Worm (Caenorhabditis elegans): ENCODE measurements around the gene F44A6.4.

F44A6.4 gene

ce11 chrX:10216857-10217256 lies 1.6 kb upstream of the F44A6.4 start:
- TF ChIP-seq unc-62 (GFP tag; optimal IDR thresholded peaks at IDR 0.05), result no peak

DNA sequence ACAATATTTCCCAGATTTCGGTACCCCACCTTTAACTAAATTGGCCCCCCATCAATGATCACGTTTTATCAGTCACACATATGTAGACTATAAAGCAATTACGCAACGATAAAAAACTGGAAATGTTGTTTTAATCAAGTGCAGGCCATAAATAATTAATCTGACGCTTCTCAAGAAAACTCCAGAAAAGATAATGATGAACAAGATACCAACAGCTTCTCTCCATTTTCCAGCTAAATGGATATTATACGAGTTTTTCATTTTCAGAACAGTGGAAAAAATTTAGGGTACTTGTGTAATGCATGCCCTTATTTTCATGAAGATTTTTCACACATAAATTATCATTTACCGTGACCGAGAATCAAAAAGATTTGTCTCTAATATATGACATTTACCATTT lies 1.0 kb upstream of the F44A6.4 start:
- TF ChIP-seq unc-62 (GFP tag; optimal IDR thresholded peaks at IDR 0.05), result no peak

- TF ChIP-seq unc-62 (GFP tag; optimal IDR thresholded peaks at IDR 0.05), result no peak
These were observed 2.8 kb downstream of the F44A6.4 start, which contains the start of gene F44A6.3 for ce11 chrX:10212469-10212868. Gene F44A6.3, plus strand, starts transcription at chrX:10212769.

ce11 chrX:10208481-10208880 lies 6.8 kb downstream of the F44A6.4 start:
- no peak for TF ChIP-seq unc-62 (GFP tag; optimal IDR thresholded peaks at IDR 0.05)

DNA sequence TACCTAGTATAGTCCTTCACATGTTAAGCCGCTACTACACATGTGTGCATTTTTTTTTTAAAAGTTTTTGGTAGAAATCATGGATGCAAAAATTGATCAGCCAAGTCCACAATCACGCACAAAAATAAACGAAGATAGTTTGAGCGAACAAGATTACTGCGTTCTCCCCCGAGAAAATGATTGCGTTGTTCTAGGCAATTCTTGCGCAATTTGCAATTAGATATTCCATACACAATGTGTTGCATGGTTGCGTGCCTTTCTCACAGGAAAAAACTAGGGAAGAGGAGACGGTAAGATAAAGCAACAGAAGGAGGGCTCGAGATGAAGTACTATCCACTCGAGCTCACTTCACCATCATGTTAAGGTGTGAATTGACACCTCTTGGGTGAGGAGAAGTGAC lies 9.3 kb downstream of the F44A6.4 start:
- no peak for TF ChIP-seq unc-62 (GFP tag; optimal IDR thresholded peaks at IDR 0.05)

ce11 chrX:10205321-10205720 lies 10.0 kb downstream of the F44A6.4 start, which contains the start of gene sex-1:
Gene sex-1, minus strand, starts transcription at chrX:10205421.
- TF ChIP-seq unc-62 (GFP tag; optimal IDR thresholded peaks at IDR 0.05), result no peak

- no peak for TF ChIP-seq unc-62 (GFP tag; optimal IDR thresholded peaks at IDR 0.05)
These were observed 10.8 kb downstream of the F44A6.4 start for ce11 chrX:10204313-10205063.

ce11 chrX:10203501-10203900 lies 11.8 kb downstream of the F44A6.4 start:
- no peak for TF ChIP-seq unc-62 (GFP tag; optimal IDR thresholded peaks at IDR 0.05)

- no peak for TF ChIP-seq unc-62 (GFP tag; optimal IDR thresholded peaks at IDR 0.05)
These were observed 16.1 kb downstream of the F44A6.4 start for ce11 chrX:10199202-10199601.

DNA sequence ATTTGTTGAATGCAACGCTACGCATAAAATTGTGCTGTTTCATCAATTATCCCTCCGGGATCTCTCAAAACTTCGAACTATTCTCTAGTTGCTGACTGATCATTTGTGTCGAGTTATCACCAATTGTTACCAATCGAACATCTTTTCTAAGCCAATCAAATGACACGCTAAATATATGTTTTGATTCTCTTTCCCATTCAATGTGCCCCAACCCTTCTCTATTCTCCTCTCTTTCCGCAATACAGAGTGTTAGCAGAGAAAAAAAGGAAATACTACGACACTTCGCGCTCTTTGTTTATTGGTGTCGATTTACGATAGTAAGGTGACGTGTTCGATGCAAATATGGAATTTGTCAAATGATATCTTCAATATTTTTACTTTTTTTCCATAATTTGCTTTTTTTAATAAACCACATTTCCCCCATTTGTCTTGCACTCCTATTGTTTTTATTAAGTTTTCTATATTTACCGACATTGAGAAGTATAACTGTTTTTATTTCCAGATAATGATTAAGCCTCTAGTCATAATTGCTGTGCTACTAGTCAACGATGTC lies 18.0 kb downstream of the F44A6.4 start, which contains the start of gene nucb-1:
nucb-1 (plus strand) TSS at position 503 of the 553 bp plus-strand sequence.
- TF ChIP-seq unc-62 (GFP tag; optimal IDR thresholded peaks at IDR 0.05), result no peak

DNA sequence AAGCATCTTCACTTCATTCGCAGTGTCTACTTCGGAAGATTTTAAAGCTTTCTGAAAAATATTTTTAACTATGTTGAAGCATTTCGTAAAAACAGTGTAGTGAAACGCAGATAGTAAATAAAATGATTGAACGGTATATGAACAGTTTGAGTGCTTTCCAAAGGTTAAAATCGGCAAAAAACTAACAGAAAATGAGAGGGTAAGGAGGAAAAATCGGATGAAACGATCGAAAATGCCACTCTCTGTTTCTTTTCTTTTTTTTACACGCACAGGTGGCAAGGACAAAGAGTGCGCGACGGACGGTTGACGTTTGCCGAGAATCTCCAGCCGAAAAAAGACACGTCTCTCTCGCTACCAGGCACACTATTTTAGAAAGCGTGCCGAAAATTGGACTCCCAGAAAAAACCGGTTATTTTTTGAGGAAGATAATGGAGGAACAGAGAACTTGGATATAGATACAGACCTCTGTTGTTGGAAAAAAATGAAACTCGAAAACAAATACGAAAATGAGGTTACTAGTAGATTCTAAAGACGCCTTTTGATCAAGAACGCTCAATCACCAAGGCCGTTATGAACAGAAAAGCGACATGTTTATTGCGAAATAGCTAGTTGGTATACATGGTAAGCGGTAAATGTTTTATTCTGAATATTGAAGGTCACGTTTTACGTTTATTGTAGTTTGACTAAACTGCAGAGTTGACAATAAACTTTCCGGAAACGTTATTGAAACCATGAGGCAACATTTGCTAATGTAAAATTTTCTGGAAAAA lies 20.8 kb downstream of the F44A6.4 start, which contains the start of gene myrf-2:
myrf-2 (minus strand) TSS at position 51 of the 770 bp plus-strand sequence.
- no peak for TF ChIP-seq unc-62 (GFP tag; optimal IDR thresholded peaks at IDR 0.05)

DNA sequence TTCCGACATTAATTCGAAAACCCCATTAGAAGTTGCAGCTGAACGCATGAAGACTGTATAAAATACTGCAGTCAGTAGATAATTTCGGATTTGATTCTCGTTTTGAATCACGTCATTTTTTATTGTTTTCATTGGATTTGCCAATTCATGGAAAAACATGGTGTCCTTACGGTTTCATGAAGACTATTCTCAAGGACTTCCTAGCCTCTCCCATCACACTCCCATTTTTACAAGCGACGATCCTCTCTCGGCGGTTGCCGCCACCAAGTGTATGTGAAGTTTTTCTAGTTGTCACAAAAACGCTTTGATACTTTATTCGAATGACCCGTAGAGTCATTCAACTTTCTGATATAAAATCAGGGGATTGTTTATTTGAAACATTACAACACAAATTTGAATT lies 25.5 kb downstream of the F44A6.4 start:
- TF ChIP-seq unc-62 (GFP tag; optimal IDR thresholded peaks at IDR 0.05), result no peak

- no peak for TF ChIP-seq unc-62 (GFP tag; optimal IDR thresholded peaks at IDR 0.05)
These were observed 26.1 kb downstream of the F44A6.4 start for ce11 chrX:10189244-10189643.

- no peak for TF ChIP-seq unc-62 (GFP tag; optimal IDR thresholded peaks at IDR 0.05)
These were observed 26.8 kb downstream of the F44A6.4 start for ce11 chrX:10188493-10188895.

- TF ChIP-seq unc-62 (GFP tag; optimal IDR thresholded peaks at IDR 0.05), result no peak
These were observed 30.6 kb downstream of the F44A6.4 start for ce11 chrX:10184708-10185107.

- no peak for TF ChIP-seq unc-62 (GFP tag; optimal IDR thresholded peaks at IDR 0.05)
These were observed 31.6 kb downstream of the F44A6.4 start, which contains the start of gene arrd-28 for ce11 chrX:10183695-10184094. Gene arrd-28, plus strand, starts transcription at chrX:10183995.
